Fruit fly (Drosophila melanogaster): ENCODE measurements around the gene fw.

The fw gene

dm6 chrX:12014800-12015389 lies 11.2 kb upstream of the fw start:
- peak; percentile 23 for TF ChIP-seq CG3032 (tag; optimal IDR thresholded peaks at IDR 0.05)
- no peak for TF ChIP-seq CG9139 (GFP tag; optimal IDR thresholded peaks at IDR 0.05)
- TF ChIP-seq CG11762 (GFP tag; optimal IDR thresholded peaks at IDR 0.05; ENCODE audit: insufficient read depth), result peak; percentile 1
- TF ChIP-seq CG10631 (GFP tag; optimal IDR thresholded peaks at IDR 0.05), result peak; percentile 56
- TF ChIP-seq CG10669 (GFP tag; optimal IDR thresholded peaks at IDR 0.05), result peak; percentile 61
- no peak for TF ChIP-seq Hr38 (GFP tag; optimal IDR thresholded peaks at IDR 0.05)
- no peak for TF ChIP-seq CG4318 (GFP tag; optimal IDR thresholded peaks at IDR 0.05)
- TF ChIP-seq Sox15 (GFP tag; optimal IDR thresholded peaks at IDR 0.05), result no peak
- no peak for TF ChIP-seq fkh (GFP tag; optimal IDR thresholded peaks at IDR 0.05)
- TF ChIP-seq Sox14 (GFP tag; optimal IDR thresholded peaks at IDR 0.05), result peak; percentile 68
- no peak for TF ChIP-seq Eip93F (GFP tag; optimal IDR thresholded peaks at IDR 0.05)
- TF ChIP-seq Met (GFP tag; optimal IDR thresholded peaks at IDR 0.05), result peak; percentile 78
- TF ChIP-seq fd59A (GFP tag; optimal IDR thresholded peaks at IDR 0.05), result peak; percentile 15
- peak; percentile 78 for TF ChIP-seq topi (GFP tag; optimal IDR thresholded peaks at IDR 0.05)
- no peak for TF ChIP-seq fd85E (GFP tag; optimal IDR thresholded peaks at IDR 0.05)
- peak; percentile 72 for TF ChIP-seq pdm3 (GFP tag; optimal IDR thresholded peaks at IDR 0.05)
- TF ChIP-seq spab (GFP tag; optimal IDR thresholded peaks at IDR 0.05), result peak; percentile 37
- TF ChIP-seq Hr39 (GFP tag; optimal IDR thresholded peaks at IDR 0.05), result peak; percentile 52
- peak; percentile 33 for TF ChIP-seq dsx (GFP tag; optimal IDR thresholded peaks at IDR 0.05; ENCODE audit: poor library complexity, severe bottlenecking)
- TF ChIP-seq net (GFP tag; optimal IDR thresholded peaks at IDR 0.05), result peak; percentile 67
- TF ChIP-seq CG3919 (GFP tag; optimal IDR thresholded peaks at IDR 0.05), result peak; percentile 73
- TF ChIP-seq dac (GFP tag; optimal IDR thresholded peaks at IDR 0.05), result no peak
- TF ChIP-seq CG15336 (GFP tag; IDR thresholded peaks at IDR 0.05), result peak; percentile 33; the same call in 1 of the 2 replicates
- peak; percentile 80 for TF ChIP-seq Smox (GFP tag; optimal IDR thresholded peaks at IDR 0.05)
- TF ChIP-seq Sox102F (GFP tag; optimal IDR thresholded peaks at IDR 0.05), result peak; percentile 76
- TF ChIP-seq cyc (GFP tag; optimal IDR thresholded peaks at IDR 0.05), result peak; percentile 69
- TF ChIP-seq CG6808 (GFP tag; optimal IDR thresholded peaks at IDR 0.05), result peak; percentile 54
- TF ChIP-seq CG11902 (GFP tag; optimal IDR thresholded peaks at IDR 0.05), result peak; percentile 19
- TF ChIP-seq CG8119 (GFP tag; IDR thresholded peaks at IDR 0.05), result peak; percentile 44; the same call in 1 of the 3 replicates
- TF ChIP-seq CG31627 (GFP tag; optimal IDR thresholded peaks at IDR 0.05), result peak; percentile 56
- peak; percentile 91 for TF ChIP-seq svp (GFP tag)
- 0 out of 2 replicates have a peak, but pooled peaks have one; percentile 14 for TF ChIP-seq Gug (GFP tag; IDR thresholded peaks at IDR 0.05)
- TF ChIP-seq acj6 (GFP tag; optimal IDR thresholded peaks at IDR 0.05), result peak; percentile 46
- TF ChIP-seq eg (GFP tag; IDR thresholded peaks at IDR 0.05), result peak; percentile 55
- peak; percentile 84 for TF ChIP-seq CG8319 (GFP tag; optimal IDR thresholded peaks at IDR 0.05)
- TF ChIP-seq Blimp-1 (GFP tag; optimal IDR thresholded peaks at IDR 0.05), result peak; percentile 45
- TF ChIP-seq CG34406 (GFP tag; optimal IDR thresholded peaks at IDR 0.05), result peak; percentile 52
- peak; percentile 80 for TF ChIP-seq esn (GFP tag; optimal IDR thresholded peaks at IDR 0.05)
- TF ChIP-seq Ets21C (GFP tag; optimal IDR thresholded peaks at IDR 0.05), result peak; percentile 45
- peak in 1 of 2 experiments; percentile 73 for TF ChIP-seq ss (GFP tag; optimal IDR thresholded peaks at IDR 0.05)
- peak; percentile 61 for TF ChIP-seq OdsH (GFP tag; optimal IDR thresholded peaks at IDR 0.05)
- peak; percentile 50 for TF ChIP-seq Ets96B (tag; optimal IDR thresholded peaks at IDR 0.05)
- peak; percentile 50 for TF ChIP-seq achi (GFP tag; optimal IDR thresholded peaks at IDR 0.05)
- peak; percentile 34 for TF ChIP-seq CG7368 (GFP tag; optimal IDR thresholded peaks at IDR 0.05)
- no peak for TF ChIP-seq Lpt (GFP tag; optimal IDR thresholded peaks at IDR 0.05)
- TF ChIP-seq salr (GFP tag; optimal IDR thresholded peaks at IDR 0.05), result peak; percentile 6 to 51
- no peak for TF ChIP-seq CG1621 (tag; optimal IDR thresholded peaks at IDR 0.05)
- peak; percentile 78 for TF ChIP-seq CG6163 (GFP tag; IDR thresholded peaks at IDR 0.05)
- peak; percentile 75 for TF ChIP-seq lz (GFP tag; optimal IDR thresholded peaks at IDR 0.05)
- peak; percentile 50 for TF ChIP-seq CG8632 (GFP tag; optimal IDR thresholded peaks at IDR 0.05)
- peak; percentile 45 for TF ChIP-seq vri (GFP tag; optimal IDR thresholded peaks at IDR 0.05)

Measured in whole organism, prepupa.